Worm (Caenorhabditis elegans): ENCODE measurements around the gene ZC8.6.

- TF ChIP-seq nhr-90 (tag; optimal IDR thresholded peaks at IDR 0.05) (no peak), attf-5 (GFP tag; optimal IDR thresholded peaks at IDR 0.05) (no peak), let-607 (tag; optimal IDR thresholded peaks at IDR 0.05) (no peak), F22D6.2 (tag; optimal IDR thresholded peaks at IDR 0.05) (no peak), lir-1 (GFP tag; conservative IDR thresholded peaks at IDR 0.05) (no peak), snpc-4 (GFP tag; optimal IDR thresholded peaks at IDR 0.05) (no peak), snpc-4 (tag; optimal IDR thresholded peaks at IDR 0.05) (no peak)
These were observed 9.6 kb upstream of the ZC8.6 start for ce11 chrX:5006972-5007371.

Measured in whole organism, young adult.